Worm (Caenorhabditis elegans): ENCODE data around the gene irld-51.

irld-51 gene

DNA sequence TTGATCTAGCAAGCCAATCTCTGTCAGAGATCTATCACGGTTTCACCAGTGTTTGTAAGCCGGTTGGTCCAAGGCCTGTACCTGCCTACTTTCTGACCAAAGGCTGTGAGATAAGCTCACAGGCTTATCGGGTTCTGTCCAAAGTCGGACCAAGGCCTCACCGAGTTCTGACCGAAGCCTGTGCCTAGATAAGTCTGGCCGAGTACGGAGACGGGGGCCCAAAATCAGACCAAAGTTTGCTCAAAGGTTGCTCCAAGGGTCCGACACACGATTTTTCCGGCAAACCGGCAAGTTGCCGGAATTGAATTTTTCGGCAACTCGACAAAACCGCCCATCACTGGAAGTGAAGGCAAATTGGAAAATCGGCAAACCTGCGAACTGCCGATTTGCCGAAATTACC is 21.0 kb downstream of the irld-51 start:
- TF ChIP-seq saeg-2 (GFP tag; IDR thresholded peaks at IDR 0.05) (no peak), tag-97 (GFP tag; IDR thresholded peaks at IDR 0.05) (no peak), nhr-10 (tag; optimal IDR thresholded peaks at IDR 0.05) (no peak), set-16 (GFP tag; IDR thresholded peaks at IDR 0.05) (0 out of 2 replicates have a peak, but pooled peaks have one; percentile 21), nhr-102 (tag; optimal IDR thresholded peaks at IDR 0.05) (no peak), daf-12 (tag; optimal IDR thresholded peaks at IDR 0.05) (no peak)

ce11 chrII:2930499-2930898 is 22.0 kb downstream of the irld-51 start, which contains the start of the genes irld-64 and irld-63:
Gene irld-64 (minus strand): TSS chrII:2930599.
Gene irld-63 (plus strand): TSS chrII:2930728.
- TF ChIP-seq ceh-82 (tag; optimal IDR thresholded peaks at IDR 0.05) (no peak), dmd-8 (GFP tag; IDR thresholded peaks at IDR 0.05) (no peak), egl-43 (GFP tag; IDR thresholded peaks at IDR 0.05) (no peak), lir-3 (tag; optimal IDR thresholded peaks at IDR 0.05) (no peak), zag-1 (tag; optimal IDR thresholded peaks at IDR 0.05) (no peak), lin-1 (GFP tag; IDR thresholded peaks at IDR 0.05) (no peak), saeg-2 (GFP tag; IDR thresholded peaks at IDR 0.05) (no peak), dve-1 (tag; optimal IDR thresholded peaks at IDR 0.05; ENCODE audit: insufficient read depth) (no peak)

DNA sequence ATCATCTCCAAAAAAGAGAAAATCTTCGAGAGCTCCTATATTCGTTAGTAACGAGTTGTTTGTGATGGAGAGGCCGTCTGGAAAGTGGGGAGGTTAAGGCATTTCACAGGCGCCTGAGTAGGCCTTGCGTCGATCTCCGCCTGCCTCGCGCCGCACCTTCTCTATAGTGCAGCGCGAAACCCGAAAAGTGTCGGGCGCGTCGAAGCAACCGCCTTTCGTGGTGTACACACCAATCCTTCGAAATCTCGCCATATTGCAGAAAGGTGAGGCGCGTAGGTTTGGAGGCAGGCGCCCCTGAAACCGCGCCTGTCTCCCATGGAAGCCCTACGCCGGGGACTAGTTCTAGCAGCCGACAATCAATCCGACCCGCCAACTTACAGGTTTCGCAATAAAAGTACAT is 22.7 kb downstream of the irld-51 start:
- no peak for TF ChIP-seq ctbp-1 (GFP tag; IDR thresholded peaks at IDR 0.05)
- TF ChIP-seq nhr-25 (tag; optimal IDR thresholded peaks at IDR 0.05; ENCODE audit: borderline replicate concordance, insufficient read depth) = no peak
- no peak for TF ChIP-seq aha-1 (tag)
- TF ChIP-seq php-3 (GFP tag; IDR thresholded peaks at IDR 0.05) = no peak
- TF ChIP-seq set-16 (GFP tag; IDR thresholded peaks at IDR 0.05) = peak; percentile 77
- TF ChIP-seq nhr-10 (tag; optimal IDR thresholded peaks at IDR 0.05) = no peak
- TF ChIP-seq madf-9 (GFP tag; conservative IDR thresholded peaks at IDR 0.05) = no peak
- 0 out of 2 replicates have a peak, but pooled peaks have one; percentile 12 for TF ChIP-seq egl-43 (GFP tag; IDR thresholded peaks at IDR 0.05)
- TF ChIP-seq lin-29 (GFP tag; IDR thresholded peaks at IDR 0.05) = no peak
- no peak for TF ChIP-seq Y48G9A.11 (GFP tag; IDR thresholded peaks at IDR 0.05)
- no peak for TF ChIP-seq nhr-111 (GFP tag; optimal IDR thresholded peaks at IDR 0.05)
- TF ChIP-seq T26A8.4 (GFP tag; IDR thresholded peaks at IDR 0.05) = no peak
- TF ChIP-seq F10B5.3 (tag; optimal IDR thresholded peaks at IDR 0.05) = no peak
- no peak for TF ChIP-seq F49E8.2 (tag; optimal IDR thresholded peaks at IDR 0.05; ENCODE audit: borderline replicate concordance)
- TF ChIP-seq D1046.2 (GFP tag; IDR thresholded peaks at IDR 0.05) = 0 out of 2 replicates have a peak, but pooled peaks have one; percentile 41
- TF ChIP-seq ceh-62 (tag; optimal IDR thresholded peaks at IDR 0.05) = no peak
- no peak for TF ChIP-seq hlh-11 (tag; optimal IDR thresholded peaks at IDR 0.05)
- no peak for TF ChIP-seq tra-1 (GFP tag; IDR thresholded peaks at IDR 0.05)
- no peak for TF ChIP-seq egl-27 (tag; optimal IDR thresholded peaks at IDR 0.05)
- no peak for TF ChIP-seq dmd-8 (GFP tag; IDR thresholded peaks at IDR 0.05)
- TF ChIP-seq dve-1 (tag; optimal IDR thresholded peaks at IDR 0.05; ENCODE audit: insufficient read depth) = no peak
- no peak for TF ChIP-seq Y5F2A.4 (GFP tag; optimal IDR thresholded peaks at IDR 0.05)

DNA sequence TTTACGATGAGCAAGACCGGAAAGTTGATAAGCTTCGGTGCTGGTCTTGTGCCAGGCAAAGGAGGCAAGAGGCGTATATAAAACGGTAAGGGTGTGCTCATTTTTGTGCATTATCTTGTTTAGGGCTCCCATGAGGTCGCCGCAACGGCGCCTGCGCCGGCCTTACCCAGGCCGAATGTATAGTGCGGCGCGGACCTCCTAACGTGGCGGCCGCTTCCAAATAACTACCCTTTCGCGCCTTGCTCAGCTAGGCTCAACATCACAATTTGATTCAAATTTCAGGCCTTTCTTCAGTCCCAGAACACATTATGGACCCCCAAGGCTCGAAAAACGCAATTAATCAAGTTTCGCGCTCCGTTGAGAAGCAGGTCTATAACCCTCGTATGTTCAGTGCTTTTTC is 25.0 kb downstream of the irld-51 start, which contains the start of the genes ZK355.3 and ZK355.8:
Gene ZK355.3, minus strand, starts transcription at position 101 of the 400 bp plus-strand sequence.
Gene ZK355.8, plus strand, starts transcription at position 272 of the 400 bp plus-strand sequence.
- TF ChIP-seq lin-29 (GFP tag; IDR thresholded peaks at IDR 0.05) (no peak), unc-62 (GFP tag; optimal IDR thresholded peaks at IDR 0.05 in 1 of 2) (peak in 1 of 2 experiments; percentile 22), unc-62 (tag; optimal IDR thresholded peaks at IDR 0.05) (no peak), F26F4.8 (GFP tag; conservative IDR thresholded peaks at IDR 0.05) (no peak), aha-1 (tag) (peak; percentile 79), set-16 (GFP tag; IDR thresholded peaks at IDR 0.05) (peak; percentile 40), hif-1 (tag; optimal IDR thresholded peaks at IDR 0.05) (no peak), nhr-11 (tag; optimal IDR thresholded peaks at IDR 0.05) (no peak)
